Fruit fly (Drosophila melanogaster) whole organism, wandering third instar larva: ENCODE data around the gene Prosbeta4.

Source experiments
- Abd-B ChIP-seq: fragments of >200 bp; optimal IDR thresholded peaks from 2 replicates; lab custom pipeline; 2017; ENCODE audit warnings: missing biosample characterization, missing genetic modification characterization
- CG32264 ChIP-seq: fragments of 200-800 bp; sonication (Bioruptor generic); optimal IDR thresholded peaks from 2 replicates; lab custom pipeline; 2016; ENCODE audit warnings: missing biosample characterization, missing genetic modification characterization
- CG9705 ChIP-seq: fragments of 200-800 bp; sonication (Bioruptor generic); optimal IDR thresholded peaks from 2 replicates; lab custom pipeline; 2018; ENCODE audit warnings: missing biosample characterization, mild to moderate bottlenecking, missing genetic modification characterization
- CrebA ChIP-seq: fragments of 200-800 bp; sonication (Bioruptor generic); optimal IDR thresholded peaks from 2 replicates; lab custom pipeline; 2016; ENCODE audit warnings: missing biosample characterization, mild to moderate bottlenecking, missing genetic modification characterization, borderline replicate concordance
- Dif ChIP-seq: fragments of 200-275, 200-300 bp; sonication (Bioruptor generic); optimal IDR thresholded peaks from 2 replicates; lab custom pipeline; 2018; ENCODE audit warnings: missing biosample characterization, missing genetic modification characterization; ENCODE audit not compliant: partially characterized antibody
- HLH106 ChIP-seq: fragments of 200-800 bp; optimal IDR thresholded peaks from 3 replicates; lab custom pipeline; 2019; ENCODE audit warnings: missing biosample characterization, mild to moderate bottlenecking, missing genetic modification characterization, moderate library complexity
- Hr78 ChIP-seq: fragments of >200 bp; optimal IDR thresholded peaks from 2 replicates; lab custom pipeline; 2017; ENCODE audit warnings: missing biosample characterization, missing genetic modification characterization
- Hr83 ChIP-seq: fragments of 200-300 bp; sonication (Bioruptor generic); optimal IDR thresholded peaks from 2 replicates; lab custom pipeline; 2016; ENCODE audit warnings: missing biosample characterization, mild to moderate bottlenecking, missing genetic modification characterization, moderate library complexity; ENCODE audit not compliant: poor library complexity, severe bottlenecking
- Jra ChIP-seq: sonication (Bioruptor generic); optimal IDR thresholded peaks from 2 replicates; lab custom pipeline; 2016; ENCODE audit warnings: missing biosample characterization, missing genetic modification characterization
- OdsH ChIP-seq: fragments of 200-800 bp; sonication (Bioruptor generic); optimal IDR thresholded peaks from 2 replicates; lab custom pipeline; 2016; ENCODE audit warnings: missing biosample characterization, mild to moderate bottlenecking, missing genetic modification characterization
- Rel ChIP-seq, 2 experiments: fragments of 200-800 bp; sonication (Bioruptor generic) in 1 of 2; optimal IDR thresholded peaks; 2 replicates in 1 of 2; 3 replicates in 1 of 2; lab custom pipeline; 2016 to 2019; ENCODE audit warnings: mild to moderate bottlenecking in 2 of 2, missing biosample characterization in 2 of 2, missing genetic modification characterization in 2 of 2, moderate library complexity in 1 of 2
- Sp1 ChIP-seq: fragments of 200-800 bp; sonication (Bioruptor generic); optimal IDR thresholded peaks from 3 replicates; lab custom pipeline; 2019; ENCODE audit warnings: missing biosample characterization, mild to moderate bottlenecking, missing genetic modification characterization, moderate library complexity
- Vsx2 ChIP-seq: fragments of 200-300, 225-300 bp; sonication (Bioruptor generic); optimal IDR thresholded peaks from 2 replicates; lab custom pipeline; 2018; ENCODE audit warnings: missing biosample characterization, missing genetic modification characterization; ENCODE audit not compliant: partially characterized antibody
- br ChIP-seq: fragments of 200-800 bp; sonication (Bioruptor generic); optimal IDR thresholded peaks from 2 replicates; lab custom pipeline; 2016; ENCODE audit warnings: missing biosample characterization, missing genetic modification characterization
- brk ChIP-seq: fragments of 200-800 bp; sonication (Bioruptor generic); optimal IDR thresholded peaks from 2 replicates; lab custom pipeline; 2016; ENCODE audit warnings: missing biosample characterization, mild to moderate bottlenecking, missing genetic modification characterization
- dl ChIP-seq, 2 experiments: fragments of 175-275, 200-275 bp in 1 of 2; fragments of 200-275 bp in 1 of 2; sonication (Bioruptor generic); optimal IDR thresholded peaks; lab custom pipeline; 2018; ENCODE audit warnings: mild to moderate bottlenecking in 2 of 2, missing biosample characterization in 2 of 2, missing genetic modification characterization in 2 of 2, moderate library complexity in 2 of 2; ENCODE audit not compliant: partially characterized antibody in 2 of 2, insufficient read depth in 1 of 2
- dmrt93B ChIP-seq: fragments of 200-800 bp; sonication (Bioruptor generic); optimal IDR thresholded peaks from 2 replicates; lab custom pipeline; 2018; ENCODE audit warnings: missing biosample characterization, mild to moderate bottlenecking, missing genetic modification characterization
- dsf ChIP-seq: sonication (Bioruptor generic); optimal IDR thresholded peaks from 2 replicates; lab custom pipeline; 2016; ENCODE audit warnings: missing biosample characterization, missing genetic modification characterization, borderline replicate concordance
- ey ChIP-seq: fragments of 200-800 bp; sonication (Bioruptor generic); optimal IDR thresholded peaks from 2 replicates; lab custom pipeline; 2016; ENCODE audit warnings: missing biosample characterization, missing genetic modification characterization
- h ChIP-seq: fragments of 200-800 bp; sonication (Bioruptor generic); optimal IDR thresholded peaks from 3 replicates; lab custom pipeline; 2016; ENCODE audit warnings: missing biosample characterization, mild to moderate bottlenecking, missing genetic modification characterization
- jim ChIP-seq: fragments of 175-275, 200-325 bp; sonication (Bioruptor generic); optimal IDR thresholded peaks from 2 replicates; lab custom pipeline; 2016; ENCODE audit warnings: missing biosample characterization, mild to moderate bottlenecking, missing genetic modification characterization
- pan ChIP-seq: fragments of >200 bp; optimal IDR thresholded peaks from 2 replicates; lab custom pipeline; 2017
- sage ChIP-seq: fragments of 200-800 bp; sonication (Bioruptor generic); optimal IDR thresholded peaks from 2 replicates; lab custom pipeline; 2016; ENCODE audit warnings: missing biosample characterization, mild to moderate bottlenecking, missing genetic modification characterization
- sv ChIP-seq: fragments of 200-800 bp; sonication (Bioruptor generic); optimal IDR thresholded peaks from 3 replicates; lab custom pipeline; 2016; ENCODE audit warnings: missing biosample characterization, missing genetic modification characterization
- tai ChIP-seq: sonication (Bioruptor generic); optimal IDR thresholded peaks from 2 replicates; lab custom pipeline; 2016; ENCODE audit warnings: missing biosample characterization, missing genetic modification characterization
- usp ChIP-seq: fragments of >200 bp; optimal IDR thresholded peaks from 2 replicates; lab custom pipeline; 2017; ENCODE audit warnings: missing biosample characterization, missing genetic modification characterization
- woc ChIP-seq: sonication (Bioruptor generic); optimal IDR thresholded peaks from 2 replicates; lab custom pipeline; 2016; ENCODE audit warnings: missing biosample characterization, mild to moderate bottlenecking, missing genetic modification characterization

Prosbeta4 gene

DNA sequence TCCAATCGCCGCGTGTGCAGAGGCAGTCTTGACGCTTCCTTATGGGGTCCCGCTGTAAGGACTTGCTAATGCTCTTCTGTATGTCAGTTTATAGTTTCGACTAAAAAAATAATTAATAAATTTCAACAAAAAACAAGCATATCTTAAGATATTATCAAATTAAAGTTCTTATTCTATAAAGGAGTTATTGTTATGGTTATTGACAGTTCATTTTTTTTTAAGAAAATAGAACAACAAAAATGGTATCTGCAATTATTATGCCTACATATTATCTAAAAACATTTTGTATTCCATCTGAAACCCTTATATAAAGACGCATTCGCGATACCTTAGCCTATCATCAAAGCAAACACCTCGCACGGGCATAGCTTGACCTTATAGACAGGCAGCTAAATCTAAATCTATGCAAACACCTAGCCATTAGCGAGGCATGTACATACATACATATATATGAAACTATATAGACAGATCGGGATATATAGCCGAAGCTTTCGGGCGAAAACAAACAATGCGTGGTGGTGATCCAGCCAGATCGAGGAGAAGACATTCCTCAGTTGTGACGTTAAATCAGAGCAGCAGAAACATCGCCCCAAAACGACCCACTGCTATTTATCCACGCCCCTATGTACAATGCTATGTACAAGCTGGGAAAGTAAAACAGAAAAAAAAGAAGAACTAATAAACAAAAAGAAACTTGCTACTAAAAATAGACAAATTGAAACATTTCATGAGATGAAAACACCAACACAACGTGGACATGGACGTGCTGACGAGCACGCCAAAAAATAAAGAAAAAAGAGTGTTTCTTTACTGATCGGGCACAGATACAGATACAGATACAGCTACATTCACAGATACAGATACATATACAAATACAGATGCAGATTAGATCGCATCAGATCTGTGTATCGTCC lies 28.8 kb upstream of the Prosbeta4 start, which contains the start of gene ppk17:
TSS of gene ppk17 (minus strand) at position 51 of the 914 bp plus-strand sequence.
- TF ChIP-seq Hr83 (GFP tag; lab: Kevin White, UChicago) (no peak), pan (no peak), usp (GFP tag; lab: Kevin White, UChicago) (no peak), ey (GFP tag; lab: Kevin White, UChicago) (no peak), OdsH (no peak)

DNA sequence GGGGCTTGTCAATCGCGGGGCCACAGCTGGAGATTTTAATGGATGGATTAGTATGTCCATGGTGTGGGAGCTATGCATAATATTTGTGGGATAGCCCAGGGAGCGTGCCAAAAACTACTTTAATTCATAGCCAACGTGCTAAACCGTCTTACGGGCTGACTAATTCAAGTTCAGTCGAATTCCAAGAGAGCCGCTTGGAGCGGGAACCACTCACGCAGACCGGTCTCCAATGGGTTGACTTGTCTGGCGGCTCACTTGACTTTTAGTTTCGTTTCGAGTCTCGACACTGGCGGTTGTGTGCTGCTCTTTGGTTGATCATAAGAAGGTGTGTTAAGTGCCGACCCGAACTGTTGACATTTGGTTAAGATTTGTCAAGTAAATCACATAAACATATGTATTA lies 22.1 kb upstream of the Prosbeta4 start, which contains the start of gene yellow-b:
TSS of gene yellow-b (plus strand) at position 263 of the 400 bp plus-strand sequence.
- TF ChIP-seq OdsH (no peak), Dif (GFP tag; lab: Kevin White, UChicago) (peak; percentile 52)

DNA sequence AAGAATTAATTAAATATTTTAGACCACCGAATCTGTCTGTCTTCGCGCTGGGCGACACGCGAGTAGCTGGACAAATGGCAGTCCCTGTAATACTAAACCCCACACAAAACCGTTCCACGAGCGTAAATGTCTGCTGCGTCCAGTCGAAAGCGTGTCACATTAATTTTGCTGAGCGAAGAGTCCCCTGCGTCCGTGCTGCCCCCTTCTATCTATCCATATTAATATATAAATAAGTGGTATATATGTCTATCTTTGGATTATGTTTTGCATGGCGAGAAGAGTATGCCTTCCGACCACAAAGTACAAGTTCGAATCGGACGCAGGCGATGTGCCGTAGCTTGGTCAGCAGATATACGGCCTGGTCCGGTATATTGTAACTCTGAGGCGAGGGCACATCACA lies 20.4 kb upstream of the Prosbeta4 start:
- no peak for TF ChIP-seq HLH106 (tag; lab: Kevin White, UChicago)
- no peak for TF ChIP-seq jim (GFP tag; lab: Kevin White, UChicago)
- no peak for TF ChIP-seq Hr83 (GFP tag; lab: Kevin White, UChicago)
- TF ChIP-seq usp (GFP tag; lab: Kevin White, UChicago) = no peak
- TF ChIP-seq tai (GFP tag; lab: Kevin White, UChicago) = no peak
- no peak for TF ChIP-seq sv (GFP tag; lab: Kevin White, UChicago)
- no peak for TF ChIP-seq brk
- TF ChIP-seq br (GFP tag; lab: Kevin White, UChicago) = no peak
- no peak for TF ChIP-seq CG9705 (GFP tag; lab: Kevin White, UChicago)
- TF ChIP-seq OdsH = no peak
- TF ChIP-seq Sp1 = no peak
- TF ChIP-seq dsf (GFP tag; lab: Kevin White, UChicago) = no peak

DNA sequence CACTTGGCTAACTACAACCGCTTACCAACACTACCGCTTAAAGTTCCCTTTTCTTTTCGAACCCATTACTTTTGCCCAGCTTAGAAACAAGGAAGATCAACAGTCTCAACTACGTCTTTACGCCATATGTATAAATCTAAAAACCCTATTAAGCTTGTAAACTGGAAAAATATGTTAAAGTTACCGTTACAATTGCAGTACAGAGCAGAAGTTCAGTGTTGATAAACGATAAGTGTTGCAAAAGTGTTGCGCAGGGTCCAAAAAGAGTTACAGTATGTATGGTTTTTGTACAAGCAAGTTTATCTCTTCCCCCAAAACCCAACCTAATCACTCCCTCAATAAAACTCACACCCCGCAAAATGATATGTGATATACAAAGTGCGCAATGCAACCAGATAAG lies 15.2 kb upstream of the Prosbeta4 start:
- TF ChIP-seq Jra (no peak), Sp1 (no peak), dmrt93B (GFP tag; lab: Kevin White, UChicago) (no peak), Dif (GFP tag; lab: Kevin White, UChicago) (no peak), OdsH (no peak), CG9705 (GFP tag; lab: Kevin White, UChicago) (no peak), CG32264 (GFP tag; lab: Kevin White, UChicago) (no peak), Abd-B (GFP tag; lab: Kevin White, UChicago) (no peak), woc (GFP tag; lab: Kevin White, UChicago) (no peak), Hr78 (GFP tag; lab: Kevin White, UChicago) (no peak), sage (GFP tag; lab: Kevin White, UChicago) (no peak), CrebA (no peak), Vsx2 (GFP tag; lab: Kevin White, UChicago) (no peak)

DNA sequence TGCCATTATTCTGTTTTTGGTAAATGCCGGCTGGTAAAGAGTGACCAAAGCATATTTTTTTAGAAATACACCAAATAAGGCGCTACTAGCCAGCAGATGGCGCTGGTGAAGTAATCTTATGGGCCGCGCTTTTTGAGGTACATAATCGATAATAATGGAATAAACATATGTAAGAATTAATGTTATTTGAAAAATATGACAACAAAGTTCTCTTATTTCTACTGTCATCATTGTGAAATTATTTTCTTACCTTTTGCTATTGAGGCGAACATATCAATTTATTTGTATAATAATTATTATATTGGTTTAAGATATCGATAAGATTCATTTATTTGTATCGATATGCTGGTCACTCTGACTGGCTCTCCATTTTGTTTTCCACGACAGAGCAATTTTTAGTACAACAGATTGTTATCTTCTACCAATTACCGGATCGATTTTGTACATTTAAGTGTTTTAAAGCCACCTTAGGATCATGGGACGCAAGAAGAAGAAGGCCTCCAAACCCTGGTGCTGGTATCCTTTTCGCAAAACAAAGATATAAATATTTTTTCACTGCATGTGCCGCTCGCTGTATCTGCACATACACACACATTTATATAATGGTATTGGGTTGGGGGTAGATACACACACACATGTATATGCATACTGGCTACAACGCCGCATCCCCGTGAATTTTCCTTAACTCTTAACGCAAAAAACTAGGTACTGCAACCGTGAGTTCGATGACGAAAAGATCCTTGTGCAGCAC lies 11.3 kb upstream of the Prosbeta4 start, which contains the start of the genes LSm7 and BuGZ:
TSS of gene LSm7 (minus strand) at position 46 of the 751 bp plus-strand sequence.
TSS of gene BuGZ (plus strand) at position 351 of the 751 bp plus-strand sequence.
- TF ChIP-seq brk (no peak), jim (GFP tag; lab: Kevin White, UChicago) (no peak), br (GFP tag; lab: Kevin White, UChicago) (no peak), CG9705 (GFP tag; lab: Kevin White, UChicago) (no peak), dsf (GFP tag; lab: Kevin White, UChicago) (no peak), CrebA (no peak), h (GFP tag; lab: Kevin White, UChicago) (no peak), Rel (GFP tag; optimal IDR thresholded peaks at IDR 0.05; lab: Kevin White, UChicago) (no peak), Rel (tag; optimal IDR thresholded peaks at IDR 0.05; lab: Kevin White, UChicago) (no peak), dl (GFP tag; optimal IDR thresholded peaks at IDR 0.05; lab: Kevin White, UChicago; ENCODE audit: insufficient read depth in 1 of 2, partially characterized antibody in 2 of 2) (no peak), Sp1 (no peak)
